Fruit fly (Drosophila melanogaster) whole organism, embryonic: Measurements from ENCODE around the gene Mtr3.

Source experiments
- Atf-2 ChIP-seq: fragments of 200-800 bp; sonication (Bioruptor generic); optimal IDR thresholded peaks from 2 replicates; lab custom pipeline; 2016; ENCODE audit warnings: missing biosample characterization, missing genetic modification characterization
- Atf6 ChIP-seq: fragments of 200-800 bp; sonication (Bioruptor generic); IDR thresholded peaks from 2 replicates; pipeline ENCODE4 v1.3.6; 2022; ENCODE audit warnings: missing biosample characterization, missing genetic modification characterization
- C15 ChIP-seq: fragments of 200-800 bp; sonication (Bioruptor generic); IDR thresholded peaks from 3 replicates; pipeline ENCODE4 v1.3.6; 2022; ENCODE audit warnings: missing biosample characterization, missing genetic modification characterization
- CG10366 ChIP-seq: fragments of 200-800 bp; sonication (Bioruptor generic); IDR thresholded peaks from 2 replicates; pipeline ENCODE4 v1.3.6; 2022; ENCODE audit warnings: missing biosample characterization, missing genetic modification characterization
- CG10654 ChIP-seq: fragments of 200-800 bp; sonication (Bioruptor generic); optimal IDR thresholded peaks from 2 replicates; lab custom pipeline; 2016; ENCODE audit warnings: missing biosample characterization, missing genetic modification characterization
- CG11695 ChIP-seq: fragments of 200-800 bp; sonication (Bioruptor generic); IDR thresholded peaks from 3 replicates; pipeline ENCODE4 v1.3.6; 2022; ENCODE audit warnings: missing biosample characterization, missing genetic modification characterization
- CG15479 ChIP-seq: fragments of 200-800 bp; sonication (Bioruptor generic); optimal IDR thresholded peaks from 3 replicates; lab custom pipeline; 2019; ENCODE audit warnings: missing biosample characterization, mild to moderate bottlenecking, missing genetic modification characterization, moderate library complexity
- CG17186 ChIP-seq: fragments of 200-800 bp; sonication (Bioruptor generic); optimal IDR thresholded peaks from 3 replicates; lab custom pipeline; 2017; ENCODE audit warnings: missing biosample characterization, missing genetic modification reagents, missing genetic modification characterization
- CG18619 ChIP-seq: fragments of 200-800 bp; sonication (Bioruptor generic); optimal IDR thresholded peaks from 3 replicates; lab custom pipeline; 2017; ENCODE audit warnings: missing biosample characterization, mild to moderate bottlenecking, missing genetic modification characterization
- CG18764 ChIP-seq: fragments of 200-800 bp; sonication (Bioruptor generic); optimal IDR thresholded peaks from 3 replicates; lab custom pipeline; 2016; ENCODE audit warnings: missing biosample characterization, missing genetic modification characterization
- CG3163 ChIP-seq: fragments of 200-800 bp; sonication (Bioruptor generic); optimal IDR thresholded peaks from 3 replicates; lab custom pipeline; 2016; ENCODE audit warnings: missing biosample characterization, missing genetic modification characterization
- CG32772 ChIP-seq: fragments of 200-800 bp; sonication (Bioruptor generic); IDR thresholded peaks from 2 replicates; pipeline ENCODE4 v1.3.6; 2022; ENCODE audit warnings: missing biosample characterization, missing genetic modification characterization
- CG33557 ChIP-seq: fragments of 200-800 bp; sonication (Bioruptor generic); optimal IDR thresholded peaks from 2 replicates; lab custom pipeline; 2019; ENCODE audit warnings: missing biosample characterization, mild to moderate bottlenecking, missing genetic modification characterization, moderate library complexity
- CG6854 ChIP-seq: fragments of 200-800 bp; sonication (Bioruptor generic); optimal IDR thresholded peaks from 3 replicates; lab custom pipeline; 2017; ENCODE audit warnings: missing biosample characterization, mild to moderate bottlenecking, missing genetic modification characterization
- CG7271 ChIP-seq: fragments of 200-800 bp; sonication (Bioruptor generic); optimal IDR thresholded peaks from 2 replicates; lab custom pipeline; 2018; ENCODE audit warnings: missing biosample characterization, mild to moderate bottlenecking, missing genetic modification characterization, moderate library complexity
- CG8478 ChIP-seq: fragments of >200 bp; optimal IDR thresholded peaks from 2 replicates; lab custom pipeline; 2018
- CG9727 ChIP-seq: fragments of 200-800 bp; sonication (Bioruptor generic); optimal IDR thresholded peaks from 3 replicates; lab custom pipeline; 2017; ENCODE audit warnings: missing biosample characterization, mild to moderate bottlenecking, missing genetic modification characterization
- CTCF ChIP-seq: fragments of 200-800 bp; sonication (Bioruptor generic); optimal IDR thresholded peaks from 2 replicates; lab custom pipeline; 2017; ENCODE audit warnings: missing biosample characterization, mild to moderate bottlenecking, missing genetic modification characterization, moderate library complexity
- Chrac-16 ChIP-seq: fragments of 200-800 bp; sonication (Bioruptor generic); optimal IDR thresholded peaks from 3 replicates; lab custom pipeline; 2016; ENCODE audit warnings: missing biosample characterization, missing genetic modification characterization
- CrebB ChIP-seq: fragments of 200-800 bp; sonication (Bioruptor generic); optimal IDR thresholded peaks from 3 replicates; lab custom pipeline; 2018; ENCODE audit warnings: missing biosample characterization, mild to moderate bottlenecking, missing genetic modification characterization
- D19A ChIP-seq: fragments of 200-800 bp; optimal IDR thresholded peaks from 3 replicates; lab custom pipeline; 2019; ENCODE audit warnings: missing biosample characterization, mild to moderate bottlenecking, missing genetic modification characterization, moderate library complexity
- Deaf1 ChIP-seq: fragments of 200-800 bp; optimal IDR thresholded peaks from 3 replicates; lab custom pipeline; 2019; ENCODE audit warnings: missing biosample characterization, mild to moderate bottlenecking, missing genetic modification characterization, moderate library complexity
- Dll ChIP-seq: fragments of 200-800 bp; sonication (Bioruptor generic); IDR thresholded peaks from 4 replicates; pipeline ENCODE4 v1.3.6; 2022; ENCODE audit warnings: missing biosample characterization, missing genetic modification characterization; ENCODE audit not compliant: partially characterized antibody
- Dref ChIP-seq: fragments of 200-800 bp; sonication (Bioruptor generic); IDR thresholded peaks from 2 replicates; pipeline ENCODE4 v1.3.6; 2022; ENCODE audit warnings: missing biosample characterization, missing genetic modification characterization
- E2f2 ChIP-seq: fragments of 200-800 bp; sonication (Bioruptor generic); IDR thresholded peaks from 2 replicates; pipeline ENCODE4 v1.3.6; 2022; ENCODE audit warnings: missing biosample characterization, missing genetic modification characterization
- HHEX ChIP-seq: fragments of 200-800 bp; sonication (Bioruptor generic); optimal IDR thresholded peaks from 3 replicates; lab custom pipeline; 2017; ENCODE audit warnings: missing biosample characterization, mild to moderate bottlenecking, missing genetic modification characterization, missing genetic modification reagents
- Hr51 ChIP-seq, 2 experiments: fragments of 200-800 bp; sonication (Bioruptor generic); optimal IDR thresholded peaks; 2 replicates in 1 of 2; 3 replicates in 1 of 2; lab custom pipeline; 2016 to 2018; ENCODE audit warnings: missing biosample characterization in 2 of 2, missing genetic modification characterization in 2 of 2, mild to moderate bottlenecking in 1 of 2, moderate library complexity in 1 of 2
- Nf-YA ChIP-seq: fragments of 200-800 bp; sonication (Bioruptor generic); IDR thresholded peaks from 2 replicates; pipeline ENCODE4 v1.3.6; 2022; ENCODE audit warnings: missing biosample characterization, missing genetic modification characterization
- Oaz ChIP-seq: fragments of 200-800 bp; sonication (Bioruptor generic); IDR thresholded peaks from 2 replicates; pipeline ENCODE4 v1.3.6; 2022; ENCODE audit warnings: missing biosample characterization, missing genetic modification characterization
- PHDP ChIP-seq: fragments of 200-800 bp; sonication (Bioruptor generic); optimal IDR thresholded peaks from 3 replicates; lab custom pipeline; 2018; ENCODE audit warnings: missing biosample characterization, mild to moderate bottlenecking, missing genetic modification characterization, moderate library complexity
- Six4 ChIP-seq: fragments of 200-800 bp; sonication (Bioruptor generic); optimal IDR thresholded peaks from 2 replicates; lab custom pipeline; 2016; ENCODE audit warnings: missing biosample characterization, missing genetic modification characterization
- TFAM ChIP-seq: fragments of 200-800 bp; sonication (Bioruptor generic); optimal IDR thresholded peaks from 2 replicates; lab custom pipeline; 2017; ENCODE audit warnings: missing biosample characterization, missing genetic modification characterization, inconsistent platforms
- Vsx1 ChIP-seq: fragments of 200-800 bp; sonication (Bioruptor generic); optimal IDR thresholded peaks from 2 replicates; lab custom pipeline; 2017; ENCODE audit warnings: missing biosample characterization, mild to moderate bottlenecking, missing genetic modification characterization, missing genetic modification reagents
- chif ChIP-seq, 2 experiments: fragments of 200-800 bp; sonication (Bioruptor generic); optimal IDR thresholded peaks; 3 replicates each; lab custom pipeline; 2016; ENCODE audit warnings: missing biosample characterization in 2 of 2, missing genetic modification characterization in 2 of 2
- crc ChIP-seq: fragments of 200-800 bp; sonication (Bioruptor generic); optimal IDR thresholded peaks from 2 replicates; lab custom pipeline; 2016; ENCODE audit warnings: missing biosample characterization, missing genetic modification characterization
- da ChIP-seq: fragments of 200-800 bp; sonication (Bioruptor generic); optimal IDR thresholded peaks from 2 replicates; lab custom pipeline; 2016; ENCODE audit warnings: missing biosample characterization, missing genetic modification characterization
- dmrt99B ChIP-seq: fragments of 200-800 bp; sonication (Bioruptor generic); optimal IDR thresholded peaks from 2 replicates; lab custom pipeline; 2018; ENCODE audit warnings: missing biosample characterization, mild to moderate bottlenecking, missing genetic modification characterization, moderate library complexity
- emc ChIP-seq: fragments of 200-800 bp; sonication (Bioruptor generic); optimal IDR thresholded peaks from 2 replicates; lab custom pipeline; 2016; ENCODE audit warnings: missing biosample characterization, missing genetic modification characterization
- ham ChIP-seq: fragments of 200-800 bp; sonication (Bioruptor generic); IDR thresholded peaks from 2 replicates; pipeline ENCODE4 v1.3.6; 2022; ENCODE audit warnings: missing biosample characterization, missing genetic modification characterization
- hth ChIP-seq: fragments of >200 bp; optimal IDR thresholded peaks from 2 replicates; lab custom pipeline; 2017; ENCODE audit warnings: inconsistent platforms
- jumu ChIP-seq: fragments of 200-800 bp; sonication (Bioruptor generic); optimal IDR thresholded peaks from 3 replicates; lab custom pipeline; 2016; ENCODE audit warnings: missing biosample characterization, missing genetic modification characterization
- lola ChIP-seq, 3 experiments: fragments of >200 bp in 2 of 3; fragments of 200-800 bp in 1 of 3; sonication (Bioruptor generic) in 1 of 3; optimal IDR thresholded peaks; 2 replicates each; lab custom pipeline; 2017 to 2019; ENCODE audit warnings: missing biosample characterization in 3 of 3, missing genetic modification characterization in 3 of 3, mild to moderate bottlenecking in 1 of 3, moderate library complexity in 1 of 3
- oc ChIP-seq: fragments of 200-800 bp; sonication (Bioruptor generic); optimal IDR thresholded peaks from 2 replicates; lab custom pipeline; 2018; ENCODE audit warnings: missing biosample characterization, mild to moderate bottlenecking, missing genetic modification characterization, moderate library complexity
- otp ChIP-seq: fragments of 200-800 bp; sonication (Bioruptor generic); IDR thresholded peaks from 3 replicates; pipeline ENCODE4, ENCODE4 v1.3.6; 2022; ENCODE audit warnings: missing biosample characterization, missing genetic modification characterization
- schlank ChIP-seq: fragments of 200-800 bp; sonication (Bioruptor generic); optimal IDR thresholded peaks from 2 replicates; lab custom pipeline; 2018; ENCODE audit warnings: missing biosample characterization, mild to moderate bottlenecking, missing genetic modification characterization
- tna ChIP-seq: fragments of 200-800 bp; sonication (Bioruptor generic); IDR thresholded peaks from 2 replicates; pipeline ENCODE4 v1.3.6; 2022; ENCODE audit warnings: missing biosample characterization, missing genetic modification characterization; ENCODE audit not compliant: partially characterized antibody
- ttk ChIP-seq: fragments of 200-800 bp; sonication (Bioruptor generic); IDR thresholded peaks from 2 replicates; pipeline ENCODE4 v2.1.2; 2022; ENCODE audit warnings: missing biosample characterization, missing genetic modification characterization
- twi ChIP-seq: fragments of 200-800 bp; optimal IDR thresholded peaks from 2 replicates; lab custom pipeline; 2019; ENCODE audit warnings: missing biosample characterization, mild to moderate bottlenecking, missing genetic modification characterization, moderate library complexity
- wdn ChIP-seq: fragments of 200-800 bp; sonication (Bioruptor generic); IDR thresholded peaks from 2 replicates; pipeline ENCODE4 v1.3.6; 2022; ENCODE audit warnings: missing biosample characterization, missing genetic modification characterization
- z ChIP-seq: fragments of 200-800 bp; sonication (Bioruptor generic); IDR thresholded peaks from 3 replicates; pipeline ENCODE4 v1.3.6; 2022; ENCODE audit warnings: missing biosample characterization, missing genetic modification characterization

Mtr3 gene

dm6 chr3L:19870843-19871666, 42.5 kb downstream of the Mtr3 start, which contains the start of the genes Rab8 and Usp32 (continued):
- TF ChIP-seq CG8478 (lab: Kevin White, UChicago) (no peak), CG10654 (GFP tag; lab: Kevin White, UChicago) (peak; percentile 46), E2f2 (GFP tag; lab: Robert Waterston, UW) (peak; percentile 54), lola (GFP tag; optimal IDR thresholded peaks at IDR 0.05; lab: Kevin White, UChicago) (peak in 1 of 3 experiments; percentile 4), Dref (GFP tag; lab: Robert Waterston, UW) (peak; percentile 90), Six4 (peak; percentile 34), Hr51 (GFP tag; optimal IDR thresholded peaks at IDR 0.05; lab: Kevin White, UChicago) (peak in 1 of 2 experiments; percentile 69), D19A (tag; lab: Kevin White, UChicago) (peak; percentile 58), da (GFP tag; lab: Kevin White, UChicago) (peak; percentile 65), Dll (GFP tag; lab: Robert Waterston, UW) (peak; percentile 89), CG18764 (GFP tag; lab: Kevin White, UChicago) (peak; percentile 34), Oaz (GFP tag; lab: Robert Waterston, UW) (no peak), CG32772 (GFP tag; lab: Robert Waterston, UW) (no peak), CG17186 (GFP tag; lab: Kevin White, UChicago) (peak; percentile 70), tna (GFP tag; lab: Robert Waterston, UW) (peak; percentile 60), HHEX (GFP tag; lab: Kevin White, UChicago) (peak; percentile 46), CG9727 (peak; percentile 49), z (no peak), schlank (tag; lab: Kevin White, UChicago) (peak; percentile 15), CG11695 (GFP tag; lab: Robert Waterston, UW) (no peak), C15 (no peak), jumu (peak; percentile 66), CTCF (GFP tag; lab: Kevin White, UChicago) (no peak), Vsx1 (peak; percentile 77), emc (GFP tag; lab: Kevin White, UChicago) (peak; percentile 25), CG15479 (GFP tag; lab: Kevin White, UChicago) (no peak), oc (tag; lab: Kevin White, UChicago) (no peak), otp (0 out of 3 replicates have a peak, but pooled peaks have one; percentile 38), Chrac-16 (GFP tag; lab: Kevin White, UChicago) (peak; percentile 33), CG10366 (GFP tag; lab: Robert Waterston, UW) (peak; percentile 14; the same call in 1 of the 2 replicates), ttk (GFP tag; lab: Robert Waterston, UW) (no peak), CG6854 (GFP tag; lab: Kevin White, UChicago) (no peak), Nf-YA (GFP tag; lab: Robert Waterston, UW) (no peak), chif (GFP tag; optimal IDR thresholded peaks at IDR 0.05; lab: Kevin White, UChicago) (peak; percentile 17 to 46), Atf6 (0 out of 2 replicates have a peak, but pooled peaks have one; percentile 37), wdn (no peak), dmrt99B (no peak), CG7271 (tag; lab: Kevin White, UChicago) (peak; percentile 22), Atf-2 (peak; percentile 27), hth (lab: Kevin White, UChicago) (no peak), CG18619 (GFP tag; lab: Kevin White, UChicago) (peak; percentile 58), CrebB (peak; percentile 48), twi (tag; lab: Kevin White, UChicago) (peak; percentile 40), CG33557 (GFP tag; lab: Kevin White, UChicago) (peak; percentile 50), ham (GFP tag; lab: Robert Waterston, UW) (no peak), Deaf1 (no peak), TFAM (GFP tag; lab: Kevin White, UChicago) (no peak), crc (GFP tag; lab: Kevin White, UChicago) (peak; percentile 39), CG3163 (GFP tag; lab: Kevin White, UChicago) (peak; percentile 57), PHDP (tag; lab: Kevin White, UChicago) (peak; percentile 58)
